Worm (Caenorhabditis elegans) whole organism, L1 larva: ENCODE results near the gene tag-51.

Experiments
- C04F5.9 ChIP-seq: sonication (generic microtip); optimal IDR thresholded peaks from 2 replicates; lab custom pipeline; 2016; ENCODE audit warnings: missing genetic modification characterization, missing compliant biosample characterization
- C34B4.2 ChIP-seq: sonication (generic microtip); optimal IDR thresholded peaks from 2 replicates; lab custom pipeline; 2017; ENCODE audit warnings: mild to moderate bottlenecking, missing genetic modification characterization, missing compliant biosample characterization
- F16B12.6 ChIP-seq: fragments of 150-350 bp; optimal IDR thresholded peaks from 2 replicates; lab custom pipeline; 2014; ENCODE audit warnings: missing biosample characterization, missing genetic modification characterization
- aha-1 ChIP-seq: fragments of 150-350 bp; optimal IDR thresholded peaks from 2 replicates; lab custom pipeline; 2014; ENCODE audit warnings: missing biosample characterization, missing genetic modification characterization
- alr-1 ChIP-seq: fragments of 200-800 bp; sonication (Bioruptor generic); optimal IDR thresholded peaks from 2 replicates; lab custom pipeline; 2018; ENCODE audit warnings: borderline replicate concordance, mild to moderate bottlenecking, missing genetic modification characterization, missing compliant biosample characterization
- ama-1 ChIP-seq: fragments of 150-350 bp; optimal IDR thresholded peaks from 2 replicates; lab custom pipeline; 2014
- blmp-1 ChIP-seq: fragments of 150-350 bp; optimal IDR thresholded peaks from 2 replicates; lab custom pipeline; 2014; ENCODE audit warnings: missing biosample characterization, missing genetic modification characterization
- ceh-82 ChIP-seq, 3 experiments: fragments of 150-350 bp in 1 of 3; sonication (generic microtip) in 2 of 3; optimal IDR thresholded peaks; 2 replicates each; lab custom pipeline; 2014 to 2017; ENCODE audit warnings: missing biosample characterization in 3 of 3, missing genetic modification characterization in 3 of 3
- ceh-88 ChIP-seq: fragments of 200-800 bp; sonication (Bioruptor generic); IDR thresholded peaks from 2 replicates; pipeline ENCODE4 v1.3.6; 2022; ENCODE audit warnings: missing genetic modification characterization, missing compliant biosample characterization
- ces-1 ChIP-seq: fragments of 150-350 bp; optimal IDR thresholded peaks from 2 replicates; lab custom pipeline; 2014; ENCODE audit warnings: missing biosample characterization, missing genetic modification reagents, missing genetic modification characterization
- dsc-1 ChIP-seq: sonication (generic microtip); optimal IDR thresholded peaks from 2 replicates; lab custom pipeline; 2016; ENCODE audit warnings: mild to moderate bottlenecking, missing genetic modification characterization, missing compliant biosample characterization
- efl-3 ChIP-seq: fragments of 200-800 bp; sonication (Bioruptor generic); optimal IDR thresholded peaks from 2 replicates; lab custom pipeline; 2018; ENCODE audit warnings: mild to moderate bottlenecking, missing genetic modification characterization, missing compliant biosample characterization
- egl-13 ChIP-seq: sonication (generic microtip); optimal IDR thresholded peaks from 2 replicates; lab custom pipeline; 2016; ENCODE audit warnings: missing genotype, missing genetic modification reagents, missing genetic modification characterization, missing compliant biosample characterization
- elt-2 ChIP-seq: sonication (generic microtip); optimal IDR thresholded peaks from 2 replicates; lab custom pipeline; 2016; ENCODE audit warnings: missing genetic modification characterization, mild to moderate bottlenecking, inconsistent platforms, missing compliant biosample characterization, missing genetic modification reagents
- ets-5 ChIP-seq: fragments of 200-800 bp; sonication (Bioruptor generic); IDR thresholded peaks from 2 replicates; pipeline ENCODE4 v1.3.6; 2022; ENCODE audit warnings: missing genetic modification characterization, missing compliant biosample characterization
- fkh-10 ChIP-seq: sonication (generic microtip); optimal IDR thresholded peaks from 2 replicates; lab custom pipeline; 2017; ENCODE audit warnings: missing biosample characterization, missing genetic modification reagents, missing genetic modification characterization
- fkh-4 ChIP-seq: sonication (generic microtip); optimal IDR thresholded peaks from 2 replicates; lab custom pipeline; 2016; ENCODE audit warnings: missing compliant biosample characterization, missing genetic modification characterization, borderline replicate concordance
- fos-1 ChIP-seq: fragments of 150-350 bp; optimal IDR thresholded peaks from 2 replicates; lab custom pipeline; 2014; ENCODE audit warnings: missing biosample characterization, missing genetic modification characterization
- grh-1 ChIP-seq: fragments of 200-800 bp; sonication (Bioruptor generic); IDR thresholded peaks from 2 replicates; pipeline ENCODE4 v1.3.6; 2022; ENCODE audit warnings: missing genetic modification reagents, missing genetic modification characterization, missing compliant biosample characterization
- hlh-17 ChIP-seq: fragments of 200-800 bp; sonication (Bioruptor generic); optimal IDR thresholded peaks from 2 replicates; lab custom pipeline; 2018; ENCODE audit warnings: missing genetic modification characterization, mild to moderate bottlenecking, missing compliant biosample characterization, moderate library complexity, borderline replicate concordance
- hlh-4 ChIP-seq: sonication (generic microtip); optimal IDR thresholded peaks from 2 replicates; lab custom pipeline; 2016; ENCODE audit warnings: mild to moderate bottlenecking, missing genetic modification characterization, missing compliant biosample characterization
- hpl-2 ChIP-seq: fragments of 150-350 bp; optimal IDR thresholded peaks from 2 replicates; lab custom pipeline; 2014; ENCODE audit warnings: missing biosample characterization, missing genetic modification reagents, missing genetic modification characterization
- isw-1 ChIP-seq: fragments of 200-800 bp; sonication (Bioruptor generic); IDR thresholded peaks from 2 replicates; pipeline ENCODE4 v1.3.6; 2022; ENCODE audit warnings: missing genetic modification characterization, missing compliant biosample characterization
- jun-1 ChIP-seq: fragments of 150-350 bp; optimal IDR thresholded peaks from 2 replicates; lab custom pipeline; 2014; ENCODE audit warnings: missing biosample characterization, missing genetic modification reagents, missing genetic modification characterization
- lin-14 ChIP-seq: fragments of 200-800 bp; sonication (Bioruptor generic); optimal IDR thresholded peaks from 2 replicates; lab custom pipeline; 2018; ENCODE audit warnings: mild to moderate bottlenecking, missing genetic modification characterization, moderate library complexity, missing compliant biosample characterization
- lin-15B ChIP-seq: fragments of 150-350 bp; sonication (generic microtip); optimal IDR thresholded peaks from 3 replicates; lab custom pipeline; 2014; ENCODE audit warnings: missing biosample characterization, missing genetic modification characterization
- lir-3 ChIP-seq: sonication (generic microtip); optimal IDR thresholded peaks from 2 replicates; lab custom pipeline; 2016; ENCODE audit warnings: mild to moderate bottlenecking, missing genetic modification characterization, moderate library complexity, missing compliant biosample characterization; ENCODE audit not compliant: poor library complexity
- mef-2 ChIP-seq: fragments of 150-350 bp; optimal IDR thresholded peaks from 2 replicates; lab custom pipeline; 2014; ENCODE audit warnings: missing biosample characterization, missing genetic modification characterization
- nhr-12 ChIP-seq: sonication (generic microtip); optimal IDR thresholded peaks from 2 replicates; lab custom pipeline; 2017; ENCODE audit warnings: missing biosample characterization, missing genetic modification characterization
- nhr-19 ChIP-seq: fragments of 200-800 bp; sonication (Bioruptor generic); conservative IDR thresholded peaks from 2 replicates; pipeline ENCODE4 v1.3.6; 2022; ENCODE audit warnings: missing genetic modification characterization, missing compliant biosample characterization
- nhr-20 ChIP-seq: sonication (generic microtip); optimal IDR thresholded peaks from 2 replicates; lab custom pipeline; 2016; ENCODE audit warnings: mild to moderate bottlenecking, missing genetic modification characterization, missing compliant biosample characterization
- nhr-28 ChIP-seq: fragments of 150-350 bp; optimal IDR thresholded peaks from 2 replicates; lab custom pipeline; 2014; ENCODE audit warnings: missing biosample characterization, missing genetic modification characterization
- nhr-47 ChIP-seq: sonication (generic microtip); optimal IDR thresholded peaks from 2 replicates; lab custom pipeline; 2016; ENCODE audit warnings: mild to moderate bottlenecking, missing genetic modification characterization, moderate library complexity, missing compliant biosample characterization
- nhr-71 ChIP-seq: sonication (generic microtip); optimal IDR thresholded peaks from 2 replicates; lab custom pipeline; 2016; ENCODE audit warnings: mild to moderate bottlenecking, missing genetic modification characterization, moderate library complexity, missing compliant biosample characterization
- nhr-76 ChIP-seq: sonication (generic microtip); optimal IDR thresholded peaks from 2 replicates; lab custom pipeline; 2017; ENCODE audit warnings: missing biosample characterization, missing genetic modification characterization
- nhr-84 ChIP-seq: sonication (generic microtip); optimal IDR thresholded peaks from 2 replicates; lab custom pipeline; 2017; ENCODE audit warnings: missing biosample characterization, missing genetic modification characterization
- pag-3 ChIP-seq: sonication (generic microtip); optimal IDR thresholded peaks from 2 replicates; lab custom pipeline; 2017; ENCODE audit warnings: missing genetic modification characterization, mild to moderate bottlenecking, missing compliant biosample characterization, antibody characterized with exemption, borderline replicate concordance; ENCODE audit not compliant: insufficient read depth
- pax-3 ChIP-seq: fragments of 200-800 bp; sonication (Bioruptor generic); optimal IDR thresholded peaks from 2 replicates; lab custom pipeline; 2018; ENCODE audit warnings: mild to moderate bottlenecking, missing genetic modification characterization, moderate library complexity, missing compliant biosample characterization
- rnt-1 ChIP-seq: sonication (generic microtip); optimal IDR thresholded peaks from 2 replicates; lab custom pipeline; 2016; ENCODE audit warnings: mild to moderate bottlenecking, missing genetic modification characterization, moderate library complexity, missing compliant biosample characterization
- skn-1 ChIP-seq: fragments of 150-350 bp; optimal IDR thresholded peaks from 2 replicates; lab custom pipeline; 2014; ENCODE audit warnings: missing biosample characterization, missing genetic modification characterization
- snpc-4 ChIP-seq: fragments of 150-350 bp; optimal IDR thresholded peaks from 2 replicates; lab custom pipeline; 2014; ENCODE audit warnings: missing biosample characterization, missing genetic modification characterization
- snu-23 ChIP-seq: sonication (generic microtip); optimal IDR thresholded peaks from 2 replicates; lab custom pipeline; 2016; ENCODE audit warnings: missing genetic modification characterization, missing compliant biosample characterization
- sox-4 ChIP-seq: sonication (generic microtip); optimal IDR thresholded peaks from 2 replicates; lab custom pipeline; 2016; ENCODE audit warnings: missing genetic modification characterization, missing compliant biosample characterization
- swsn-7 ChIP-seq: sonication (generic microtip); optimal IDR thresholded peaks from 2 replicates; lab custom pipeline; 2016; ENCODE audit warnings: missing genetic modification characterization, missing compliant biosample characterization
- tbx-2 ChIP-seq: sonication (generic microtip); optimal IDR thresholded peaks from 2 replicates; lab custom pipeline; 2016; ENCODE audit warnings: missing genetic modification characterization, missing compliant biosample characterization
- tlp-1 ChIP-seq: fragments of 150-350 bp; optimal IDR thresholded peaks from 2 replicates; lab custom pipeline; 2014; ENCODE audit warnings: missing biosample characterization, missing genetic modification characterization
- unc-30 ChIP-seq: sonication (generic microtip); optimal IDR thresholded peaks from 2 replicates; lab custom pipeline; 2017; ENCODE audit warnings: missing biosample characterization, missing genetic modification characterization
- unc-62 ChIP-seq: fragments of 150-350 bp; optimal IDR thresholded peaks from 2 replicates; lab custom pipeline; 2014; ENCODE audit warnings: missing biosample characterization, missing genetic modification reagents, missing genetic modification characterization
- unc-86 ChIP-seq: sonication (generic microtip); optimal IDR thresholded peaks from 2 replicates; lab custom pipeline; 2016; ENCODE audit warnings: missing genetic modification characterization, missing compliant biosample characterization
- zip-4 ChIP-seq: fragments of 200-800 bp; sonication (Bioruptor generic); optimal IDR thresholded peaks from 2 replicates; lab custom pipeline; 2018; ENCODE audit warnings: mild to moderate bottlenecking, missing genetic modification characterization, moderate library complexity, missing compliant biosample characterization
- ztf-11 ChIP-seq, 2 experiments: sonication (generic microtip); optimal IDR thresholded peaks; 2 replicates each; lab custom pipeline; 2016 to 2017; ENCODE audit warnings: missing genetic modification characterization in 2 of 2, missing biosample characterization in 1 of 2, missing compliant biosample characterization in 1 of 2
- ztf-4 ChIP-seq: fragments of 150-350 bp; optimal IDR thresholded peaks from 2 replicates; lab custom pipeline; 2014; ENCODE audit warnings: missing biosample characterization, missing genetic modification characterization

The tag-51 gene

DNA sequence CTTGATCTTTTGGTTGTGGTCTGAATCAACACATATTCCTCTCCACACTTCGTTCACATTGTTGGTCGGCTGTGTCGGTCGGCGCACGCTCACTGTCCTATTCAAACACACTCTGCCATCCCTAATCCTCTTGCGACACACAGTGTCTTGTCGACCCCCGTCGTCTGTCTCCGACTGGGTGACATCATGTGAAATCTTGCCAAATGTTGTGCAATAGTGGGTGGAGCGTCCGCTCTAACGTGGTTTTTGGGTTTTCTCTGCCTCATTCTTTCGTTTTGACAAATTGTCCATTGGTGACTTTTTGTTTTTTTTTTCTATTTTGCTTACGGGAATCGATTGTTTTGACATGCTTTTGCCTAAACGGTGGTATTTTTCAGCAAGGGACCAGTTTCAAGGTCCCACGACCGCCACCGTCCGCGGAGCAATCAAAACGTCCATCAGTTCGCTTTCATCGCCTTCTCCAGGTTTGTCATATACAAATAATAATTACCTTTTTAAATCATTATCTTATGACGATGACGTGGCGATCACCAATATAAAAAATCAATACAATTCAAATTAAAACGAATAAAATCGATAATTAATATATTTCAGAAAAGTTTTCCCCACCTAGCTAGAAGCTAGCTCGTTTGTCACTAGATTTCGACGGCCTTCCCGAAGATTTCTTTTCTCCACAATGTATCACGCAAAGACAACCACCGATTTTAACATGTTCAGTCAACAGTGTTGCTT, 20.1 kb upstream of the tag-51 start (continued):
- TF ChIP-seq ztf-4 (tag; lab: Kevin White, UChicago) (peak; percentile 37), jun-1 (tag; lab: Kevin White, UChicago) (peak; percentile 95), nhr-28 (tag; lab: Kevin White, UChicago) (no peak), nhr-71 (tag; lab: Kevin White, UChicago) (peak; percentile 97), nhr-19 (GFP tag; lab: Robert Waterston, UW) (peak; percentile 83), ets-5 (no peak), zip-4 (GFP tag; lab: Kevin White, UChicago) (peak; percentile 92), snpc-4 (peak; percentile 80), tbx-2 (tag; lab: Kevin White, UChicago) (peak; percentile 86), pax-3 (tag; lab: Kevin White, UChicago) (peak; percentile 70), hlh-4 (tag; lab: Kevin White, UChicago) (no peak), pag-3 (no peak), C34B4.2 (tag; lab: Kevin White, UChicago) (no peak), fos-1 (peak; percentile 85), hlh-17 (GFP tag; lab: Kevin White, UChicago) (no peak), unc-30 (no peak), nhr-76 (no peak), elt-2 (tag; lab: Kevin White, UChicago) (peak; percentile 63), dsc-1 (tag; lab: Kevin White, UChicago) (peak; percentile 65), fkh-10 (GFP tag; lab: Kevin White, UChicago) (peak; percentile 81), hpl-2 (GFP tag; lab: Kevin White, UChicago) (peak; percentile 56), tlp-1 (tag; lab: Kevin White, UChicago) (no peak), fkh-4 (no peak), nhr-12 (tag; lab: Kevin White, UChicago) (no peak), grh-1 (GFP tag; lab: Robert Waterston, UW) (no peak), swsn-7 (peak; percentile 93), ama-1 (lab: Kevin White, UChicago) (peak; percentile 80), ceh-82 (tag; optimal IDR thresholded peaks at IDR 0.05; lab: Kevin White, UChicago) (peak; percentile 75 to 97 (median 85)), efl-3 (GFP tag; lab: Kevin White, UChicago) (no peak), nhr-47 (tag; lab: Kevin White, UChicago) (peak; percentile 91), lin-14 (GFP tag; lab: Kevin White, UChicago) (peak; percentile 99), unc-86 (tag; lab: Kevin White, UChicago) (peak; percentile 80), ztf-11 (tag; optimal IDR thresholded peaks at IDR 0.05; lab: Kevin White, UChicago) (peak in 1 of 2 experiments; percentile 11), mef-2 (tag; lab: Kevin White, UChicago) (no peak), C04F5.9 (no peak), egl-13 (peak; percentile 54), lin-15B (no peak), rnt-1 (tag; lab: Kevin White, UChicago) (peak; percentile 86), snu-23 (GFP tag; lab: Kevin White, UChicago) (peak; percentile 95), unc-62 (GFP tag; lab: Kevin White, UChicago) (no peak), skn-1 (peak; percentile 96), blmp-1 (tag; lab: Kevin White, UChicago) (peak; percentile 51), isw-1 (GFP tag; lab: Robert Waterston, UW) (peak; percentile 83), nhr-20 (peak; percentile 91), lir-3 (tag; lab: Kevin White, UChicago) (peak; percentile 12), nhr-84 (tag; lab: Kevin White, UChicago) (no peak), F16B12.6 (tag; lab: Kevin White, UChicago) (peak; percentile 32), ces-1 (GFP tag; lab: Kevin White, UChicago) (no peak), aha-1 (tag; lab: Kevin White, UChicago) (no peak), ceh-88 (GFP tag; lab: Robert Waterston, UW) (peak; percentile 45; the same call in 1 of the 2 replicates), alr-1 (tag; lab: Kevin White, UChicago) (no peak), sox-4 (tag; lab: Kevin White, UChicago) (no peak)
